Fruit fly (Drosophila melanogaster): ENCODE results near the gene Naa20A.
A peak's percentile ranks its signal among the peaks of the same experiment; 100 is the strongest.

Naa20A gene

dm6 chrX:19651757-19652419 is 29.0 kb upstream of the Naa20A start, which contains the start of the genes Ranbp21 and Elys:
TSS of gene Ranbp21 (minus strand) at chrX:19652269.
TSS of gene Elys (plus strand) at chrX:19652305.
- TF ChIP-seq psq (GFP tag; optimal IDR thresholded peaks at IDR 0.05), result peak; percentile 40
- TF ChIP-seq jim (GFP tag; optimal IDR thresholded peaks at IDR 0.05), result no peak
- TF ChIP-seq sv (GFP tag; optimal IDR thresholded peaks at IDR 0.05), result peak; percentile 0
- TF ChIP-seq lola (GFP tag; optimal IDR thresholded peaks at IDR 0.05), result no peak
- peak in 1 of 2 experiments; percentile 66 for TF ChIP-seq foxo (GFP tag; optimal IDR thresholded peaks at IDR 0.05)
- TF ChIP-seq rgr (GFP tag; optimal IDR thresholded peaks at IDR 0.05), result no peak
- no peak for TF ChIP-seq CG32264 (GFP tag; optimal IDR thresholded peaks at IDR 0.05)
- no peak for TF ChIP-seq tai (GFP tag; optimal IDR thresholded peaks at IDR 0.05)
- TF ChIP-seq dmrt93B (GFP tag; optimal IDR thresholded peaks at IDR 0.05), result no peak
- no peak for TF ChIP-seq h (GFP tag; optimal IDR thresholded peaks at IDR 0.05)
- TF ChIP-seq HLH106 (tag; optimal IDR thresholded peaks at IDR 0.05), result peak; percentile 56
- no peak for TF ChIP-seq N (GFP tag; optimal IDR thresholded peaks at IDR 0.05)
- TF ChIP-seq CG9705 (GFP tag; optimal IDR thresholded peaks at IDR 0.05), result peak; percentile 44
- TF ChIP-seq dl (GFP tag; optimal IDR thresholded peaks at IDR 0.05; ENCODE audit: insufficient read depth in 1 of 2, partially characterized antibody in 2 of 2), result no peak
- no peak for TF ChIP-seq br (GFP tag; optimal IDR thresholded peaks at IDR 0.05)
- TF ChIP-seq Sp1 (GFP tag; optimal IDR thresholded peaks at IDR 0.05), result peak; percentile 24
- TF ChIP-seq Abd-B (GFP tag; optimal IDR thresholded peaks at IDR 0.05), result no peak
- no peak for TF ChIP-seq fru (GFP tag; optimal IDR thresholded peaks at IDR 0.05)
- TF ChIP-seq Hr78 (GFP tag; optimal IDR thresholded peaks at IDR 0.05), result no peak
- peak; percentile 59 for TF ChIP-seq ey (GFP tag; optimal IDR thresholded peaks at IDR 0.05)
- TF ChIP-seq Rel (GFP tag; optimal IDR thresholded peaks at IDR 0.05), result no peak
- TF ChIP-seq Rel (tag; optimal IDR thresholded peaks at IDR 0.05), result no peak
- TF ChIP-seq Dfd (GFP tag; optimal IDR thresholded peaks at IDR 0.05), result no peak
- no peak for TF ChIP-seq sage (GFP tag; optimal IDR thresholded peaks at IDR 0.05)
- no peak for TF ChIP-seq Hnf4 (GFP tag; optimal IDR thresholded peaks at IDR 0.05)
- TF ChIP-seq brk (GFP tag; optimal IDR thresholded peaks at IDR 0.05), result no peak

DNA sequence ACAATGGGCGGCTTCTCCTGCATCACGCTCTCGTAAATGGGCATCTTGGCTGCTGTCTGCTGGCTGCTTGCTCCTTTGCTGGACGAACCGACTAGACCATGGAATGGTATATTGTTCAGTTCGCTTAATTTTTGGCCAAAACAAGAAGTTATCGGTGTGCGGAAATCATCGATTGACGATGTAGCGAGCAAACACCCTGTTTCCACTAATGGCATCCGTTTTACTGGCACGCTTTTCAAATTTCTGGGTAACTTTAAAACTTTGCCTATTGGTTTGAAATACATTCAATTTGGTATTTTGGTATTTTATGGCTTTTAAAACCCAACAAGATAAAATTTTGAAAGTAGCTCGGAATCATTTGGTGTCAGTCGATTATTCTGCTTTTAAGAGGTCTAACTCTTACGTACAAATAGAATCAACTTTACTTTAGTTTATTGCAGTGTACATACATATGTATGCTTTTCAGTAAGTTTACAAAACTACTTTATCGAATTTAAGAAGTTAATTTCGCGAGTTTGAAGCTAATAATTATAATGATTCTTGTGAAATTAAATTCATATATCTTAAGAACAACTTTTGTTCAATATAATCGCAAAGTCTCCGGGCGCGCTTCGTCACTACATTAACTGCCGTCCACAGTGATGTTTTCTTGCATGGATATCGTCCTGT is 23.1 kb upstream of the Naa20A start, which contains the start of gene Arp10:
TSS of gene Arp10 (minus strand) at position 304 of the 669 bp plus-strand sequence.
- TF ChIP-seq tai (GFP tag; optimal IDR thresholded peaks at IDR 0.05) (no peak), lola (GFP tag; optimal IDR thresholded peaks at IDR 0.05) (no peak), Myc (optimal IDR thresholded peaks at IDR 0.05) (no peak), CG9705 (GFP tag; optimal IDR thresholded peaks at IDR 0.05) (no peak), usp (GFP tag; optimal IDR thresholded peaks at IDR 0.05) (no peak), Abd-B (GFP tag; optimal IDR thresholded peaks at IDR 0.05) (no peak), N (GFP tag; optimal IDR thresholded peaks at IDR 0.05) (peak; percentile 87), fru (GFP tag; optimal IDR thresholded peaks at IDR 0.05) (no peak), jim (GFP tag; optimal IDR thresholded peaks at IDR 0.05) (no peak), Jra (GFP tag; optimal IDR thresholded peaks at IDR 0.05) (no peak), Hr78 (GFP tag; optimal IDR thresholded peaks at IDR 0.05) (no peak), h (GFP tag; optimal IDR thresholded peaks at IDR 0.05) (peak; percentile 11), HLH106 (tag; optimal IDR thresholded peaks at IDR 0.05) (peak; percentile 25), Sp1 (GFP tag; optimal IDR thresholded peaks at IDR 0.05) (peak; percentile 5), br (GFP tag; optimal IDR thresholded peaks at IDR 0.05) (no peak)

DNA sequence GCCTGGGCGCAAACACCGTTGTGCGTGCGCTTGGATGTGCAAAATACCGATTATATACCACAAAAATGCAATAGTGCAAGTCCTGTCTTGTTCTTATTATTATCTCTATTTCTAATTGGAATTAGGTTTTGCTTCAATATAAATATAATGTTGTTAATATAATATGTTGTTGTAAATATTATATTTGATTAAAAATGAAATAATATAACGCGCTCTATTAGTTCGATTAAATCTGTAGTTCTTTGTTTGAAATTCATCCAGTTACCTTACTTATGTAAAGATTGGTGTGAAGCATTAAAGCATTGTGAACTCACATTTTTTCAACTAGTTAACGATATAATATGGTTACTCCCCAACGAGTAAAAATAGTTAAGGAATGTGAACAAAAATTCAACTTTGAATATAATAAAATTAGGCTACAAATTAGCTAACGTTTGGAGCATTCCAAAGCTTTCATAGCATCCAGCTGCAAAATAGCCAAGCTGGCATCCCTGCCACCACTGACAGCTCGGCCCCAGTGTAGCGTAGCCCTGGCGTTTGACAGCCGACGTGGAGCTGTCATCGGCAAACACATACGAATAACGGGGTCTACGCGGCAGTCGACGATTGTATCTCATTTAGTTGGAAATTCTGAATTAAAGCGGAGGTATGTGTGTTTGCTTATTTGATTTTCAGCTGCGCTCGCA is 20.1 kb upstream of the Naa20A start, which contains the start of the genes CG12237 and Sec61gamma:
TSS of gene CG12237 (minus strand) at position 51 of the 686 bp plus-strand sequence.
TSS of gene Sec61gamma (plus strand) at position 509 of the 686 bp plus-strand sequence.
- TF ChIP-seq usp (GFP tag; optimal IDR thresholded peaks at IDR 0.05), result no peak
- peak; percentile 46 for TF ChIP-seq Dif (GFP tag; optimal IDR thresholded peaks at IDR 0.05; ENCODE audit: partially characterized antibody)
- TF ChIP-seq ey (GFP tag; optimal IDR thresholded peaks at IDR 0.05), result no peak
- TF ChIP-seq Dfd (GFP tag; optimal IDR thresholded peaks at IDR 0.05), result no peak
- no peak for TF ChIP-seq Rel (GFP tag; optimal IDR thresholded peaks at IDR 0.05)
- peak; percentile 49 for TF ChIP-seq Rel (tag; optimal IDR thresholded peaks at IDR 0.05)
- peak; percentile 45 for TF ChIP-seq Sp1 (GFP tag; optimal IDR thresholded peaks at IDR 0.05)
- no peak for TF ChIP-seq dsf (GFP tag; optimal IDR thresholded peaks at IDR 0.05; ENCODE audit: borderline replicate concordance)
- peak; percentile 74 for TF ChIP-seq woc (GFP tag; optimal IDR thresholded peaks at IDR 0.05)
- TF ChIP-seq Myc (optimal IDR thresholded peaks at IDR 0.05), result peak; percentile 94
- TF ChIP-seq Vsx2 (GFP tag; optimal IDR thresholded peaks at IDR 0.05; ENCODE audit: partially characterized antibody), result no peak
- TF ChIP-seq CG32264 (GFP tag; optimal IDR thresholded peaks at IDR 0.05), result no peak
- TF ChIP-seq brk (GFP tag; optimal IDR thresholded peaks at IDR 0.05), result no peak
- peak; percentile 8 for TF ChIP-seq sv (GFP tag; optimal IDR thresholded peaks at IDR 0.05)

Measured in whole organism, wandering third instar larva.